Worm (Caenorhabditis elegans): ENCODE results near the gene pqn-15.

pqn-15 gene

DNA sequence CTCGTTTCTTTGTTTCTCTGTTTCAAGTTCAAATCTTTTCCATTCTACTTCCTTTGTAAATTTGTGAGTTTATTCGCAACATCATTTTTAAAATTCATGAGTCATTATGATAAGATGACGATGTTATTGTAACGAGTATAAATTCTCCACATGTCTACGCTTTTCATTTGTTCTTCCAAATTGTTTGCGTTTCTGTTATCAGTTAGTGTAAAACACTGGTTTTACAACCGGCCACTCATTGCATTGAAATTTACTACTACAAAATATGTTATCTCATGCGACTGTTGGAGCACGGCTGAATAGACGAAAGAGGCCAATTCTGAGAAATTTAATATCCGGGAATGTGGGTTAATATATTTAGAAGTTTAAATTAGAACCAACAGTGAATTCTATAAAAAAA lies 24.4 kb downstream of the pqn-15 start, which contains the start of gene C52B9.19:
C52B9.19 (plus strand) TSS at position 176 of the 400 bp plus-strand sequence.
- no peak for TF ChIP-seq ceh-36 (tag; optimal IDR thresholded peaks at IDR 0.05)
- no peak for TF ChIP-seq tbx-37 (GFP tag; conservative IDR thresholded peaks at IDR 0.05)
- no peak for TF ChIP-seq flt-1 (GFP tag; IDR thresholded peaks at IDR 0.05)
- no peak for TF ChIP-seq ets-7 (tag; optimal IDR thresholded peaks at IDR 0.05)
- TF ChIP-seq tra-4 (tag; optimal IDR thresholded peaks at IDR 0.05): no peak
- TF ChIP-seq hmg-4 (GFP tag; optimal IDR thresholded peaks at IDR 0.05): no peak
- no peak for TF ChIP-seq pes-1 (GFP tag; IDR thresholded peaks at IDR 0.05)
- TF ChIP-seq hmbx-1 (tag; optimal IDR thresholded peaks at IDR 0.05): no peak
- no peak for TF ChIP-seq tbx-11 (GFP tag; IDR thresholded peaks at IDR 0.05)
- no peak for TF ChIP-seq sea-1 (GFP tag; conservative IDR thresholded peaks at IDR 0.05)
- TF ChIP-seq ama-1 (optimal IDR thresholded peaks at IDR 0.05): no peak
- TF ChIP-seq scrt-1 (GFP tag; IDR thresholded peaks at IDR 0.05): no peak
- no peak for TF ChIP-seq aly-1 (tag; optimal IDR thresholded peaks at IDR 0.05)
- TF ChIP-seq ceh-13 (GFP tag; optimal IDR thresholded peaks at IDR 0.05): no peak
- TF ChIP-seq B0310.2 (tag; optimal IDR thresholded peaks at IDR 0.05): no peak
- TF ChIP-seq F13C5.2 (tag; optimal IDR thresholded peaks at IDR 0.05): no peak

DNA sequence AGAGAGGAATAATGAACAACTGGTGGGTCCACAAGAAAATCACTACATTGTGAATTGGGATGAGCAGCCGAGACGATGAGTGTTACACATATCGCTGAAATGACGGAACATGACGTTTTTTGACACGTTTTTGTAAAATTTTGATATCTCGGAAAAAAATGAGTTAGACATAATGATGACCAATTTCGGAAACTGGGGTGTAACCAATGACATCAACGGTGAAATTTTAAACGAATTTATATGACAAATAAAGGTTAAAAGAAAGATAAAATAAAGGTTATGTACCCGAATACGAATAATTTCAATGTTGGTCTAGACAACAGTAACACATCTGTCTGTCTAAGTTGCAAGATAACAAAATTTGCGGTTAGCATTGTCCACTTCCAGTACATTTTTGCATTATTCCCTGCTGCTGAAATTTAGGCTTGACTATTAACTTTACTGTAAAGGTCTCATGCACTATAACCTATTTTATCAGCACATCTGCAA lies 27.4 kb downstream of the pqn-15 start, which contains the start of the genes twk-28 and ets-9:
twk-28 (minus strand) TSS at position 51 of the 489 bp plus-strand sequence.
ets-9 (plus strand) TSS at position 410 of the 489 bp plus-strand sequence.
- TF ChIP-seq sea-1 (GFP tag; conservative IDR thresholded peaks at IDR 0.05) (no peak), pes-1 (GFP tag; IDR thresholded peaks at IDR 0.05) (no peak), hmbx-1 (tag; optimal IDR thresholded peaks at IDR 0.05) (no peak), ets-7 (tag; optimal IDR thresholded peaks at IDR 0.05) (no peak), aly-1 (tag; optimal IDR thresholded peaks at IDR 0.05) (no peak), B0310.2 (tag; optimal IDR thresholded peaks at IDR 0.05) (no peak), tbx-37 (GFP tag; conservative IDR thresholded peaks at IDR 0.05) (no peak), flt-1 (GFP tag; IDR thresholded peaks at IDR 0.05) (no peak), tbx-11 (GFP tag; IDR thresholded peaks at IDR 0.05) (no peak), hnd-1 (tag; optimal IDR thresholded peaks at IDR 0.05) (no peak), ama-1 (optimal IDR thresholded peaks at IDR 0.05) (no peak), scrt-1 (GFP tag; IDR thresholded peaks at IDR 0.05) (no peak), ceh-36 (tag; optimal IDR thresholded peaks at IDR 0.05) (no peak), hmg-4 (GFP tag; optimal IDR thresholded peaks at IDR 0.05) (no peak)

DNA sequence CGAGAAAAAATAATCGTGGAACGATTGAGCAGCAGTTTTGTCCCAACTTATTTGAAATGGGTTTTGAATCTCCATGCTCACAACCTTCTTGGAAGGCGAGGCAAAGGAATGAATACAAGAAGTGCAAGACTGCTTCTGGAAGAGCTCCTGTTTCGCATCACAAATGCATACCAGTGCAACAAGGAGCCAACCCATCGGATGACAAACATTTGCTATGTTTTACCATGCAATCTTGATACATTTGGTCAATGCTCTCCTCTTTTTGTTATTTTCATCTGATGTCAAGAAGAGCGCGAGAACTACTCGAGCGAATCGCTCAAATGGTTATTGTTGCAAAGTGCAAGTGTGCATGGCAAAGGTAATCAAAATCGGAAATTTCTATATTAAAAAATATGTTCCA lies 32.6 kb downstream of the pqn-15 start, which contains the start of gene mec-18:
mec-18 (minus strand) TSS at position 101 of the 400 bp plus-strand sequence.
- TF ChIP-seq B0310.2 (tag; optimal IDR thresholded peaks at IDR 0.05): no peak
- no peak for TF ChIP-seq hnd-1 (tag; optimal IDR thresholded peaks at IDR 0.05)
- TF ChIP-seq pes-1 (GFP tag; IDR thresholded peaks at IDR 0.05): no peak
- TF ChIP-seq tra-4 (tag; optimal IDR thresholded peaks at IDR 0.05): no peak

DNA sequence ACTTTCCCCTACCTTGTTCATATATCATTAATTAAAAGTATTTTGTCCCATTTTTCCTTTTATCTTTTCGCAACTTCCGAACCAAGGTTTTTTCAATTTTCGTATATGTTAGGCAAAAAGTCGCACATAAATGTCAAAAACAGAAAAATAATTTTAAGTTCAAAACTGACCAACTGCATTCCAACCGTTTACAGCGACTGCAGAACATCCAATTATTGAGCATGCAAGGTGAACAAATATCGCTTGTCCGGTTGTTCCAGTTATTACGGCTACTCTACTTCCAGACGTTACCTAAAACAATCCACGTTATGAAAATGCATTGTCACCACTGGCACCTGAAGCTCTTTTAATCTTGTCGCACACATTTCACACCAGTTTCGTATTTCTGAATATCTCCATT lies 33.1 kb downstream of the pqn-15 start, which contains the start of gene C52B9.10:
C52B9.10 (plus strand) TSS at position 301 of the 400 bp plus-strand sequence.
- TF ChIP-seq F13C5.2 (tag; optimal IDR thresholded peaks at IDR 0.05) (no peak), flt-1 (GFP tag; IDR thresholded peaks at IDR 0.05) (no peak), scrt-1 (GFP tag; IDR thresholded peaks at IDR 0.05) (no peak), sea-1 (GFP tag; conservative IDR thresholded peaks at IDR 0.05) (no peak)

DNA sequence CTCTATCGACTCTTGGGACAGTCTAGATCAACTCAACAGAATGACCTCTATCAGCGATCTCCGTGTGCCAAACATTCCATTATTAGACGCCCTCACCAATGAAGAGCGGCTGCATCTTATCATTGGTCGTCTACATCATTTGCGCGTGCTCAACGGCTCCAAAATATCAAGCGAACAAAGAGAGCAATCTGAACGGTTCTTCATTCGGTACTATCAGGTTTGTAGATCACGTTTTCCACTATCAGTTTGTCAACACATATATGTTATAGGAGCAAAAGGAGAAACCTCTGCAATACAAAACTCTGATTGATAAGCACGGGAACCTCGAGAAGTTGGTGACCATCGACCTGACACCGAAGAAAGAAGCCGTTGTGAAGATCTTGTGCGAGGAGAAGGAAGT lies 38.4 kb downstream of the pqn-15 start:
- no peak for TF ChIP-seq hmg-4 (GFP tag; optimal IDR thresholded peaks at IDR 0.05)
- TF ChIP-seq hnd-1 (tag; optimal IDR thresholded peaks at IDR 0.05): no peak
- TF ChIP-seq ceh-13 (GFP tag; optimal IDR thresholded peaks at IDR 0.05): no peak
- no peak for TF ChIP-seq scrt-1 (GFP tag; IDR thresholded peaks at IDR 0.05)
- TF ChIP-seq flt-1 (GFP tag; IDR thresholded peaks at IDR 0.05): no peak
- TF ChIP-seq tra-4 (tag; optimal IDR thresholded peaks at IDR 0.05): no peak
- no peak for TF ChIP-seq ama-1 (optimal IDR thresholded peaks at IDR 0.05)
- TF ChIP-seq ceh-36 (tag; optimal IDR thresholded peaks at IDR 0.05): no peak
- no peak for TF ChIP-seq pes-1 (GFP tag; IDR thresholded peaks at IDR 0.05)
- no peak for TF ChIP-seq hmbx-1 (tag; optimal IDR thresholded peaks at IDR 0.05)
- no peak for TF ChIP-seq ets-7 (tag; optimal IDR thresholded peaks at IDR 0.05)
- no peak for TF ChIP-seq tbx-37 (GFP tag; conservative IDR thresholded peaks at IDR 0.05)
- no peak for TF ChIP-seq sea-1 (GFP tag; conservative IDR thresholded peaks at IDR 0.05)
- TF ChIP-seq F13C5.2 (tag; optimal IDR thresholded peaks at IDR 0.05): no peak
- TF ChIP-seq tbx-11 (GFP tag; IDR thresholded peaks at IDR 0.05): no peak
- no peak for TF ChIP-seq aly-1 (tag; optimal IDR thresholded peaks at IDR 0.05)
- no peak for TF ChIP-seq B0310.2 (tag; optimal IDR thresholded peaks at IDR 0.05)

DNA sequence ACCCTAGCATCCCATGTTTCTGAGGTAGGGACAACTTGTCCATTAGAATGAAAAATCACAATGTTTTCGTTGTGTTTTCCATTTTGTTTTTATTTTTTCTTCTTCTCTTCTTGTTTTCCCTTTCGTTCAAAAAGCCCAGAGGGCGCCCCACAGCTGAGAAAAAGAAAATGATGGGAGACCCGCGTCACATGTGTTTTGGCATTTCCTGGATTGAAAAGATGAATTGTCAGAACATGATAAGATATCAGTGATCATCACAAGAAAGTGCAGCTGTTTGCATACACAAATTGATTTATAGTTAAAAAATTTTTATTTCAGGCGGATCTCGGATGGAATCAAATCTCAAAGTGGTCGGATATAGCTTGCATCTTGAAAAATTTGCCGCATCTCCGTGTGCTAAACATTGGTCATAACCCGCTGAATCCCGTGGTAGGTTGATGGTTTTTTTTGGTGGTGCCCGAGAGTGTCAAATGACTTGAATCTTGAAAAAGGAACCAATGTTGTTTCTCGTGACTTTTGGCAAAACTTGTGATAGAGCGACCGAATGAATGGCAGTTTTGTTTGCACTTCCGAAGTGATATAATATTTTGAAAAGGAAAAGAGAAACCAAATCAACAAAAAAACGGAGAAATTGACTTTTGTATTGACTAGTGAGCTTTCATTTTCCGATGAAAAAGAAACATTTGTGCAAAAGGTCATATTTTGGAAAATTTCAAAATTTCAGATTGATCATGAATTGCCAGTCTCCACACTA lies 40.4 kb downstream of the pqn-15 start:
- TF ChIP-seq ets-7 (tag; optimal IDR thresholded peaks at IDR 0.05): no peak
- TF ChIP-seq F13C5.2 (tag; optimal IDR thresholded peaks at IDR 0.05): no peak
- no peak for TF ChIP-seq hmbx-1 (tag; optimal IDR thresholded peaks at IDR 0.05)
- no peak for TF ChIP-seq ceh-36 (tag; optimal IDR thresholded peaks at IDR 0.05)
- TF ChIP-seq tbx-37 (GFP tag; conservative IDR thresholded peaks at IDR 0.05): no peak
- TF ChIP-seq sea-1 (GFP tag; conservative IDR thresholded peaks at IDR 0.05): no peak
- no peak for TF ChIP-seq tbx-11 (GFP tag; IDR thresholded peaks at IDR 0.05)
- TF ChIP-seq scrt-1 (GFP tag; IDR thresholded peaks at IDR 0.05): no peak
- TF ChIP-seq ama-1 (optimal IDR thresholded peaks at IDR 0.05): no peak
- TF ChIP-seq tra-4 (tag; optimal IDR thresholded peaks at IDR 0.05): no peak
- no peak for TF ChIP-seq B0310.2 (tag; optimal IDR thresholded peaks at IDR 0.05)
- TF ChIP-seq pes-1 (GFP tag; IDR thresholded peaks at IDR 0.05): no peak
- TF ChIP-seq hmg-4 (GFP tag; optimal IDR thresholded peaks at IDR 0.05): no peak
- TF ChIP-seq ceh-13 (GFP tag; optimal IDR thresholded peaks at IDR 0.05): no peak

DNA sequence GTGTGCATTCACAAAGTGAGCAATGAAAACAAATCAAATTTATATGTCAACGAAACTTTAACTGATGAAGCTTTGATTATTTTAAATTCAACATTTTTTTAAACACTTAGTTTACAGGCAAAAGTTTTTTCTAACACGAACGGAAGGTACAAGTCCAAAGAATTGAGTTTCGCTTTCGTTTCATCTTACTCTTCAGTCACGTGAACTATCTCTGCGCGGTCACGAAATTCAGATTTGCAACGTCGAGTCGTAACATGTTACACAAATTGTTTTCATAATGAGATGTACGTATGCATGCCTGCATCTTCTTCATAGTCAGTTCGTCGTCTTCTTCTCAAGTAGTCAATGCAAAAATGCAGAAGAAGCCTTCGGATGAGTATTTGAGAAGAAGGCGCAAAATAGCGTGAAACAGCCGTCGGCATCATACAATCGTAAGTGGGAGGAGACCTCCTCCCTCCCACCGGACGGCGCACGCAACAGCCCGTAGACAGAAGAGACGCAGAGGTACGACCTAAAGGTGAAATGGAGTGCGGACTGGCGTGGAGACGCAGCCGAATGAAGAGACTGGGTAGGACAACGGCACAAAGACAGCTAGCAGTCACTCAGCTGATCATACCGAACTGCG lies 41.4 kb downstream of the pqn-15 start, which contains the start of gene coel-1:
coel-1 (plus strand) TSS at position 381 of the 625 bp plus-strand sequence.
- TF ChIP-seq hmg-4 (GFP tag; optimal IDR thresholded peaks at IDR 0.05) (peak; percentile 77), hnd-1 (tag; optimal IDR thresholded peaks at IDR 0.05) (no peak), tra-4 (tag; optimal IDR thresholded peaks at IDR 0.05) (no peak), aly-1 (tag; optimal IDR thresholded peaks at IDR 0.05) (peak; percentile 4)
